Fruit fly (Drosophila melanogaster) Kc167 (cell line): ENCODE data around the gene CG15578.

Experiments
- Myc ChIP-seq: fragments of >200 bp; optimal IDR thresholded peaks from 2 replicates; lab custom pipeline; 2017; ENCODE audit warnings: missing external identifiers
- h ChIP-seq: fragments of >200 bp; optimal IDR thresholded peaks from 3 replicates; lab custom pipeline; 2018; ENCODE audit warnings: missing external identifiers
- insv ChIP-seq: fragments of >200 bp; optimal IDR thresholded peaks from 3 replicates; lab custom pipeline; 2018; ENCODE audit warnings: missing external identifiers
- psq ChIP-seq: fragments of >200 bp; optimal IDR thresholded peaks from 2 replicates; lab custom pipeline; 2017; ENCODE audit warnings: missing external identifiers

DNA sequence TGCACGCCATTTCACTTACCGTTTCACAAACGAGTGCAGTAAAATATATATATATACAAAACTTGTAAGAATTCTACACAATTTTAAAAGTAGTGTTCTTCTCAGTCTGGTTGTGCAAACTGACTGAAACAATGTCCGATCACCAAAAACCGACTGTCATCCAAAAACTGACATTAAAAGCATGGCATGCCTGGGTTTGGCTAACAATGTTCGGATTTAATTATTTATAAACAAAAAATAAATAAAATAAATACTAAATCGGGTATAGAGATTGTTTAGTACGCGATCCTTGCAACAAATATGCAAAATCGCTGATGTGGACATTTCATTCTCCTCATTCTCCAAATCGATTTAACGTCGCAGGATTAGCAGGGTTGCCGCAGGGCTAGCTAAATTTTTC, 24.5 kb upstream of the CG15578 start, which contains the start of gene CG12692:
- TF ChIP-seq psq = no peak
- TF ChIP-seq Myc (lab: Kevin White, UChicago) = no peak
- TF ChIP-seq h (lab: Kevin White, UChicago) = no peak
- no peak for TF ChIP-seq insv (lab: Kevin White, UChicago)
